Fruit fly (Drosophila melanogaster) whole organism, wandering third instar larva: ENCODE measurements at regions not wholly inside any gene's neighbourhood (a gene's known extent, or its start where the extent isn't known, plus 50 kb on each side); places are given as distances from the start of the nearest gene placed in this dataset.

Source experiments
- Myc ChIP-seq: fragments of >200 bp; optimal IDR thresholded peaks from 2 replicates; lab custom pipeline; 2017
- ey ChIP-seq: fragments of 200-800 bp; sonication (Bioruptor generic); optimal IDR thresholded peaks from 2 replicates; lab custom pipeline; 2016; ENCODE audit warnings: missing biosample characterization, missing genetic modification characterization
- fru ChIP-seq: fragments of 200-800 bp; sonication (Bioruptor generic); optimal IDR thresholded peaks from 3 replicates; lab custom pipeline; 2016; ENCODE audit warnings: missing biosample characterization, mild to moderate bottlenecking, missing genetic modification characterization
- h ChIP-seq: fragments of 200-800 bp; sonication (Bioruptor generic); optimal IDR thresholded peaks from 3 replicates; lab custom pipeline; 2016; ENCODE audit warnings: missing biosample characterization, mild to moderate bottlenecking, missing genetic modification characterization
- rgr ChIP-seq: fragments of 200-800 bp; sonication (Bioruptor generic); optimal IDR thresholded peaks from 3 replicates; lab custom pipeline; 2016; ENCODE audit warnings: missing biosample characterization, mild to moderate bottlenecking, missing genetic modification characterization

DNA sequence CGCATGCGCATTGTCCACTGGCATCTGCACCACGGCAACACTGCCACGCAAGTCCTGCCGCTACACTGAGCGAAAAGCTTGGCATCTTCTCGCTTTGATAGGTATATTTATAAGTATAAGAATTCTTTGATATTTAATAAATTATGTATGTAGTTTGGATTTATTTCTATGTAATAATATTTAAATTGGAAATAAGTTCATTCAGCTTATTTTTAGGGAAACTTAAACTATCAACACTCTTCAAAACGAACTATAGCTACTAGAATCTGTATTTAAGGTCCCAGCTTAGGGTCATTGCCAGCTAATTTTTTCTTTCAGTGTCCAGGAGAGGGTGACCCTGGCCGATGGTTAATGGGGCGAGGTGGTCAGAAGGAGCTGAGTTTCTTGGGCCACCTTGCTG lies 60.3 kb downstream of the CG12479 start:
- TF ChIP-seq fru (GFP tag; lab: Kevin White, UChicago) (no peak), Myc (no peak), h (GFP tag; lab: Kevin White, UChicago) (no peak), rgr (GFP tag; lab: Kevin White, UChicago) (no peak), ey (GFP tag; lab: Kevin White, UChicago) (no peak)
